Fruit fly (Drosophila melanogaster): Measurements from ENCODE around the gene CG12974.

CG12974 gene

DNA sequence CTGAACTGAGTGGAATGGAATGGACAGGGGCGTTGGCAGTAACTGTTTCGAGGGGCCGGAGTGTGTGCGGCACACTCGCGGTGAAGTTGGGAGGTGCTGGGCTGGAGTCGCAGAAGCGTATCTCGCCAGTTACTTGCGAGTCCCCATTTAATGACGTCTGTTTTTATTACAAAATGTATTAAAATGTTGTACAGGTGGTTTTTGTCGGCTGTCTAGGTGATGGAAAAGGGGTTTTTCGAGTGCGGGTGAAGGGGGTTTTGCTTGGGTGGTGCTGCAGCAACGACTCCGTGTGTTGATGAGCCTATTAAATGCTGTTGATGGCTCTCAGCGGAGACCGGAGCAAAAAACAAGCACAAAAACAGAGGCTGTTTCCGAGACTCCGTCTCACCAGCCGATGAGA is 34.4 kb downstream of the CG12974 start (continued):
- peak; percentile 56 for TF ChIP-seq esn (GFP tag; optimal IDR thresholded peaks at IDR 0.05)
- 0 out of 3 replicates have a peak, but pooled peaks have one; percentile 50 for TF ChIP-seq eg (GFP tag; IDR thresholded peaks at IDR 0.05)
- peak; percentile 58 for TF ChIP-seq CG32006 (GFP tag; optimal IDR thresholded peaks at IDR 0.05)
- TF ChIP-seq Eip75B (GFP tag; optimal IDR thresholded peaks at IDR 0.05) = peak; percentile 72
- peak; percentile 51 for TF ChIP-seq Lpt (GFP tag; optimal IDR thresholded peaks at IDR 0.05)
- peak; percentile 83 for TF ChIP-seq CG1621 (tag; optimal IDR thresholded peaks at IDR 0.05)
- TF ChIP-seq CG31627 (GFP tag; optimal IDR thresholded peaks at IDR 0.05) = peak; percentile 40
- peak; percentile 48 for TF ChIP-seq vri (GFP tag; optimal IDR thresholded peaks at IDR 0.05)
- TF ChIP-seq spab (GFP tag; optimal IDR thresholded peaks at IDR 0.05) = peak; percentile 64
- TF ChIP-seq CG6808 (GFP tag; optimal IDR thresholded peaks at IDR 0.05) = peak; percentile 71
- peak; percentile 60 to 85 for TF ChIP-seq ss (GFP tag; optimal IDR thresholded peaks at IDR 0.05)
- peak; percentile 59 for TF ChIP-seq CG10631 (GFP tag; optimal IDR thresholded peaks at IDR 0.05)

DNA sequence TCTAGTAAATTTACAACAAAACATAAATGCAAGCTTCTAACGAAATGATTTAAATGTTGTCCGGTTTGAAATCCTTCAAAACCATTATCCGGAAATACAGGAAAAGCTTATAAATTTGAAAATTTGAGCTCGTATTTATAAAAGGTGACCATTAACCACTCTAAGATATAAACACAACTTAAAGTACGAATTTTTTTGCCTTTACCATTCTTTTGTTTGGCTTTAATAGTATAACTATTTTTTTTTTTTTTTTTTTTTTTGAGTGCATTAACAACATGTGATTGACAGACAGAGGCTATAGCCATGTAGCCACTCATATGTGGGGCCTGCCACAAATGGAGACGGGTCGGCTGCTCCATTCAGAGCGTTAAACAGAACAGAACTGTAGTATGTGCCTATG is 42.3 kb downstream of the CG12974 start:
- peak; percentile 59 for TF ChIP-seq svp (GFP tag)
- peak; percentile 23; the same call in 1 of the 3 replicates for TF ChIP-seq CG8119 (GFP tag; IDR thresholded peaks at IDR 0.05)
- TF ChIP-seq spab (GFP tag; optimal IDR thresholded peaks at IDR 0.05) = peak; percentile 22
- 0 out of 2 replicates have a peak, but pooled peaks have one; percentile 27 for TF ChIP-seq CG15336 (GFP tag; IDR thresholded peaks at IDR 0.05)
- no peak for TF ChIP-seq fd59A (GFP tag; optimal IDR thresholded peaks at IDR 0.05)
- no peak for TF ChIP-seq Hr39 (GFP tag; optimal IDR thresholded peaks at IDR 0.05)
- TF ChIP-seq CG10631 (GFP tag; optimal IDR thresholded peaks at IDR 0.05) = peak; percentile 16
- TF ChIP-seq OdsH (GFP tag; optimal IDR thresholded peaks at IDR 0.05) = peak; percentile 7
- no peak for TF ChIP-seq CG8319 (GFP tag; optimal IDR thresholded peaks at IDR 0.05)
- peak; percentile 55 for TF ChIP-seq CG3032 (tag; optimal IDR thresholded peaks at IDR 0.05)
- peak; percentile 33 for TF ChIP-seq Eip75B (GFP tag; optimal IDR thresholded peaks at IDR 0.05)
- peak; percentile 45 for TF ChIP-seq CG32006 (GFP tag; optimal IDR thresholded peaks at IDR 0.05)
- TF ChIP-seq CG11762 (GFP tag; optimal IDR thresholded peaks at IDR 0.05; ENCODE audit: insufficient read depth) = peak; percentile 11
- TF ChIP-seq esn (GFP tag; optimal IDR thresholded peaks at IDR 0.05) = no peak
- TF ChIP-seq Eip78C (GFP tag) = peak; percentile 73
- TF ChIP-seq CG6276 (GFP tag; optimal IDR thresholded peaks at IDR 0.05) = peak; percentile 2
- peak; percentile 63 for TF ChIP-seq Ets96B (tag; optimal IDR thresholded peaks at IDR 0.05)
- no peak for TF ChIP-seq Sox14 (GFP tag; optimal IDR thresholded peaks at IDR 0.05)

DNA sequence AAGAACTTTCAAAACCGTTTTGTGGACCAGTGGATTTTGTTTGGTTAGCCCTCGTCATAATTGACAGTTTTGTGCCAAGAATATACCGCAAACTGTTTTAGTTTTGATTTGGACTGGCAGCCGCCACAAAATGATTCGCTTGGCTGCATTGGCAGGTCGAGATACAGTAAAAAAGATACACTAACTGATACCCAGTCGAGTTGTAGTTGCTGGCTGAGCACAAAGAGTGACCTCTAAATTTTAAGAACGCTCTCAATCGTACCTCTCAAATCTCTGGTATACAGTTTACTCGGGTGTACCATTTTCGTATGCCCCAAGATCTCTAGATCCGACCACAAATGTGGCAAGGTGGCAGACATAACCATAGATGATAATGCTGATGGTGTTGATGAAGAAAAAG is 42.8 kb downstream of the CG12974 start:
- no peak for TF ChIP-seq cyc (GFP tag; optimal IDR thresholded peaks at IDR 0.05)
- no peak for TF ChIP-seq CG6163 (GFP tag; IDR thresholded peaks at IDR 0.05)
- TF ChIP-seq CG3032 (tag; optimal IDR thresholded peaks at IDR 0.05) = no peak
- no peak for TF ChIP-seq Met (GFP tag; optimal IDR thresholded peaks at IDR 0.05)
- no peak for TF ChIP-seq CG10669 (GFP tag; optimal IDR thresholded peaks at IDR 0.05)
- no peak for TF ChIP-seq CG8119 (GFP tag; IDR thresholded peaks at IDR 0.05)
- TF ChIP-seq CG6792 (GFP tag; optimal IDR thresholded peaks at IDR 0.05) = no peak
- TF ChIP-seq Sox15 (GFP tag; optimal IDR thresholded peaks at IDR 0.05) = no peak
- no peak for TF ChIP-seq CG11294 (GFP tag; IDR thresholded peaks at IDR 0.05)
- TF ChIP-seq CG11762 (GFP tag; optimal IDR thresholded peaks at IDR 0.05; ENCODE audit: insufficient read depth) = no peak
- TF ChIP-seq Ets96B (tag; optimal IDR thresholded peaks at IDR 0.05) = no peak
- no peak for TF ChIP-seq Sox102F (GFP tag; optimal IDR thresholded peaks at IDR 0.05)
- no peak for TF ChIP-seq fd85E (GFP tag; optimal IDR thresholded peaks at IDR 0.05)

DNA sequence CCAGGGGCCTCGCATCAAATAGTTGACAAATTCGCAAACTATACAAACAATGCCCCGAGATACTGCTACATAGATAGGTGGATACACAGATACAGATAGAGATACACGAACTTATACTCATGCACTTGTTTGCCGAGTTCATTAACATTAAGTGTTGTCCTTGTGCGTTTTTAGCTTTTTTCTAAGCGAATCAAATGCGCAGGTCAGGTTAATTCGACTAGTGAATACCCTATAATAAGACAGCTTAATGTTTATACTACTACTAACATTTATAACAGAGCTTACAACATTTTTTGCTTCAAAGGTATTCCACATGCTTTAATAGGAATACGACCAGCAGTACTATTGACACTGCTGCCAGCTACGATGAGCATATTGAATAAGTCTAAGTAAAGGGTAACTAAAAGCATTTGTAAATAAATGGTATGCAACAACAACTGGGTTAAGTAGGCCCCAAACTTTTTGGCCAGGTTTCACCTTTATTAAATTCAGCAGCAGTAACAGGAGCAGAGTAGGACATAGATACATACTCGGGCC is 44.2 kb downstream of the CG12974 start:
- no peak for TF ChIP-seq CG11762 (GFP tag; optimal IDR thresholded peaks at IDR 0.05; ENCODE audit: insufficient read depth)
- no peak for TF ChIP-seq CG8632 (GFP tag; optimal IDR thresholded peaks at IDR 0.05)
- TF ChIP-seq CG4318 (GFP tag; optimal IDR thresholded peaks at IDR 0.05) = no peak
- TF ChIP-seq CG16779 (tag; optimal IDR thresholded peaks at IDR 0.05) = no peak
- peak; percentile 26 for TF ChIP-seq CG32006 (GFP tag; optimal IDR thresholded peaks at IDR 0.05)
- no peak for TF ChIP-seq acj6 (GFP tag; optimal IDR thresholded peaks at IDR 0.05)
- 0 out of 3 replicates have a peak, but pooled peaks have one; percentile 10 for TF ChIP-seq CG6163 (GFP tag; IDR thresholded peaks at IDR 0.05)
- TF ChIP-seq CG6792 (GFP tag; optimal IDR thresholded peaks at IDR 0.05) = no peak
- no peak for TF ChIP-seq CG6808 (GFP tag; optimal IDR thresholded peaks at IDR 0.05)
- TF ChIP-seq cyc (GFP tag; optimal IDR thresholded peaks at IDR 0.05) = no peak
- no peak for TF ChIP-seq Ets96B (tag; optimal IDR thresholded peaks at IDR 0.05)
- no peak for TF ChIP-seq Sox14 (GFP tag; optimal IDR thresholded peaks at IDR 0.05)
- no peak for TF ChIP-seq OdsH (GFP tag; optimal IDR thresholded peaks at IDR 0.05)
- TF ChIP-seq fkh (GFP tag; optimal IDR thresholded peaks at IDR 0.05) = peak; percentile 52
- TF ChIP-seq CG15336 (GFP tag; IDR thresholded peaks at IDR 0.05) = 0 out of 2 replicates have a peak, but pooled peaks have one; percentile 36
- no peak for TF ChIP-seq CG3032 (tag; optimal IDR thresholded peaks at IDR 0.05)
- TF ChIP-seq Hr39 (GFP tag; optimal IDR thresholded peaks at IDR 0.05) = no peak
- TF ChIP-seq Met (GFP tag; optimal IDR thresholded peaks at IDR 0.05) = no peak
- TF ChIP-seq CG9139 (GFP tag; optimal IDR thresholded peaks at IDR 0.05) = no peak
- no peak for TF ChIP-seq CG10631 (GFP tag; optimal IDR thresholded peaks at IDR 0.05)
- TF ChIP-seq Blimp-1 (GFP tag; optimal IDR thresholded peaks at IDR 0.05) = no peak
- TF ChIP-seq Smox (GFP tag; optimal IDR thresholded peaks at IDR 0.05) = no peak
- no peak for TF ChIP-seq CG8119 (GFP tag; IDR thresholded peaks at IDR 0.05)
- TF ChIP-seq Sox15 (GFP tag; optimal IDR thresholded peaks at IDR 0.05) = no peak
- TF ChIP-seq vri (GFP tag; optimal IDR thresholded peaks at IDR 0.05) = no peak

Measured in whole organism, prepupa.